Worm (Caenorhabditis elegans) whole organism, early embryonic: Measurements from ENCODE around the gene R07A4.4.
A peak's percentile ranks its signal among the peaks of the same experiment; 100 is the strongest.

Experiments used
- B0310.2 ChIP-seq: sonication (generic microtip); optimal IDR thresholded peaks from 2 replicates; lab custom pipeline; 2016; ENCODE audit warnings: mild to moderate bottlenecking, missing genetic modification characterization, missing compliant biosample characterization
- F13C5.2 ChIP-seq: sonication (generic microtip); optimal IDR thresholded peaks from 2 replicates; lab custom pipeline; 2017; ENCODE audit warnings: mild to moderate bottlenecking, missing genetic modification characterization, inconsistent platforms, missing compliant biosample characterization
- aly-1 ChIP-seq: sonication (generic microtip); optimal IDR thresholded peaks from 2 replicates; lab custom pipeline; 2016; ENCODE audit warnings: missing genetic modification characterization, missing compliant biosample characterization
- ama-1 ChIP-seq: fragments of 150-350 bp; optimal IDR thresholded peaks from 2 replicates; lab custom pipeline; 2014
- ceh-13 ChIP-seq: fragments of 200-800 bp; sonication (Bioruptor generic); optimal IDR thresholded peaks from 2 replicates; lab custom pipeline; 2018; ENCODE audit warnings: mild to moderate bottlenecking, missing genetic modification characterization, missing compliant biosample characterization
- ets-7 ChIP-seq: sonication (generic microtip); optimal IDR thresholded peaks from 2 replicates; lab custom pipeline; 2016; ENCODE audit warnings: missing genotype, missing genetic modification characterization, missing compliant biosample characterization
- flt-1 ChIP-seq: fragments of 200-800 bp; sonication (Bioruptor generic); IDR thresholded peaks from 2 replicates; pipeline ENCODE4 v1.3.6; 2022; ENCODE audit warnings: missing genetic modification characterization, missing compliant biosample characterization
- hnd-1 ChIP-seq: sonication (generic microtip); optimal IDR thresholded peaks from 2 replicates; lab custom pipeline; 2016; ENCODE audit warnings: missing genetic modification characterization, missing compliant biosample characterization
- pes-1 ChIP-seq: fragments of 200-800 bp; sonication (Bioruptor generic); IDR thresholded peaks from 2 replicates; pipeline ENCODE4 v1.3.6; 2022; ENCODE audit warnings: missing genetic modification reagents, missing genetic modification characterization, missing compliant biosample characterization
- scrt-1 ChIP-seq: fragments of 200-800 bp; sonication (Bioruptor generic); IDR thresholded peaks from 2 replicates; pipeline ENCODE4 v1.3.6; 2022; ENCODE audit warnings: missing genetic modification characterization, missing compliant biosample characterization
- tbx-11 ChIP-seq: fragments of 200-800 bp; sonication (Bioruptor generic); IDR thresholded peaks from 2 replicates; pipeline ENCODE4 v1.3.6; 2022; ENCODE audit warnings: missing genetic modification characterization, missing compliant biosample characterization
- tbx-37 ChIP-seq: fragments of 200-800 bp; sonication (Bioruptor generic); conservative IDR thresholded peaks from 2 replicates; pipeline ENCODE4 v1.3.6; 2022; ENCODE audit warnings: missing genetic modification reagents, missing genetic modification characterization, missing compliant biosample characterization

- TF ChIP-seq scrt-1 (no peak), tbx-37 (no peak), flt-1 (0 out of 2 replicates have a peak, but pooled peaks have one; percentile 6), ceh-13 (GFP tag; lab: Kevin White, UChicago) (peak; percentile 28), ama-1 (lab: Kevin White, UChicago) (no peak), tbx-11 (GFP tag; lab: Robert Waterston, UW) (no peak), ets-7 (tag; lab: Kevin White, UChicago) (peak; percentile 22), aly-1 (tag; lab: Kevin White, UChicago) (peak; percentile 46), B0310.2 (tag; lab: Kevin White, UChicago) (peak; percentile 52), F13C5.2 (tag; lab: Kevin White, UChicago) (peak; percentile 82), pes-1 (no peak), hnd-1 (tag; lab: Kevin White, UChicago) (peak; percentile 3)
Observed at ce11 chrX:10766123-10766622, 8.7 kb upstream of the R07A4.4 start.
